Worm (Caenorhabditis elegans) whole organism, young adult: Measurements from ENCODE around the gene gcsh-1.

Source experiments
- B0019.2 ChIP-seq: fragments of 200-800 bp; sonication (Bioruptor generic); conservative IDR thresholded peaks from 2 replicates; pipeline ENCODE4 v1.3.6; 2022; ENCODE audit warnings: missing genetic modification reagents, missing genetic modification characterization, missing compliant biosample characterization
- C17E4.6 ChIP-seq: fragments of 200-800 bp; sonication (Bioruptor generic); IDR thresholded peaks from 2 replicates; pipeline ENCODE4 v1.3.6; 2022; ENCODE audit warnings: missing genetic modification reagents, missing genetic modification characterization, missing compliant biosample characterization
- F23B12.7 ChIP-seq: sonication (generic microtip); optimal IDR thresholded peaks from 2 replicates; lab custom pipeline; 2017; ENCODE audit warnings: missing genetic modification characterization, mild to moderate bottlenecking, missing compliant biosample characterization, antibody characterized with exemption, moderate library complexity; ENCODE audit not compliant: insufficient read depth
- F37B4.10 ChIP-seq: fragments of 200-800 bp; sonication (Bioruptor generic); IDR thresholded peaks from 2 replicates; pipeline ENCODE4 v1.3.6; 2022; ENCODE audit warnings: missing genetic modification characterization, missing compliant biosample characterization
- F39B2.1 ChIP-seq: fragments of 200-800 bp; sonication (Bioruptor generic); IDR thresholded peaks from 2 replicates; pipeline ENCODE4 v1.3.6; 2022; ENCODE audit warnings: missing genetic modification reagents, missing genetic modification characterization, missing compliant biosample characterization
- F55B11.4 ChIP-seq: sonication (generic microtip); optimal IDR thresholded peaks from 2 replicates; lab custom pipeline; 2016; ENCODE audit warnings: missing compliant biosample characterization, missing genetic modification characterization, borderline replicate concordance; ENCODE audit not compliant: insufficient read depth
- F57A8.1 ChIP-seq: fragments of 200-800 bp; sonication (Bioruptor generic); optimal IDR thresholded peaks from 2 replicates; lab custom pipeline; 2018; ENCODE audit warnings: mild to moderate bottlenecking, missing genetic modification characterization, moderate library complexity, missing compliant biosample characterization
- F57C9.4 ChIP-seq: sonication (generic microtip); optimal IDR thresholded peaks from 2 replicates; lab custom pipeline; 2017; ENCODE audit warnings: mild to moderate bottlenecking, missing genetic modification characterization, missing compliant biosample characterization
- K12H6.12 ChIP-seq: fragments of 200-800 bp; sonication (Bioruptor generic); optimal IDR thresholded peaks from 2 replicates; lab custom pipeline; 2018; ENCODE audit warnings: mild to moderate bottlenecking, missing genetic modification characterization, missing compliant biosample characterization
- T07F8.4 ChIP-seq: sonication (generic microtip); optimal IDR thresholded peaks from 2 replicates; lab custom pipeline; 2016; ENCODE audit warnings: mild to moderate bottlenecking, missing genetic modification characterization, moderate library complexity, missing compliant biosample characterization
- T26A5.8 ChIP-seq: sonication (generic microtip); optimal IDR thresholded peaks from 2 replicates; lab custom pipeline; 2016; ENCODE audit warnings: missing genetic modification characterization, missing compliant biosample characterization
- Y56A3A.18 ChIP-seq: fragments of 200-800 bp; sonication (Bioruptor generic); IDR thresholded peaks from 2 replicates; pipeline ENCODE4 v1.3.6; 2022; ENCODE audit warnings: missing genetic modification reagents, missing genetic modification characterization, missing compliant biosample characterization
- aptf-2 ChIP-seq: fragments of 200-800 bp; sonication (Bioruptor generic); conservative IDR thresholded peaks from 2 replicates; pipeline ENCODE4 v1.3.6; 2022; ENCODE audit warnings: missing genetic modification reagents, missing genetic modification characterization, missing compliant biosample characterization
- aptf-3 ChIP-seq: fragments of 200-800 bp; sonication (Bioruptor generic); IDR thresholded peaks from 2 replicates; pipeline ENCODE4 v1.3.6; 2022; ENCODE audit warnings: missing genetic modification characterization, missing compliant biosample characterization
- atf-7 ChIP-seq: sonication (generic microtip); optimal IDR thresholded peaks from 2 replicates; lab custom pipeline; 2017; ENCODE audit warnings: mild to moderate bottlenecking, missing genetic modification characterization, missing compliant biosample characterization
- athp-1 ChIP-seq: sonication (generic microtip); optimal IDR thresholded peaks from 2 replicates; lab custom pipeline; 2017; ENCODE audit warnings: mild to moderate bottlenecking, missing genetic modification characterization, missing compliant biosample characterization
- attf-6 ChIP-seq: fragments of 200-800 bp; sonication (Bioruptor generic); IDR thresholded peaks from 2 replicates; pipeline ENCODE4 v1.3.6; 2022; ENCODE audit warnings: missing genetic modification reagents, missing genetic modification characterization, missing compliant biosample characterization
- cebp-2 ChIP-seq: fragments of 200-800 bp; sonication (Bioruptor generic); IDR thresholded peaks from 2 replicates; pipeline ENCODE4 v1.3.6; 2022; ENCODE audit warnings: missing genetic modification characterization, missing compliant biosample characterization
- dpff-1 ChIP-seq: sonication (generic microtip); optimal IDR thresholded peaks from 2 replicates; lab custom pipeline; 2017; ENCODE audit warnings: mild to moderate bottlenecking, missing genetic modification characterization, missing compliant biosample characterization
- dpl-1 ChIP-seq: fragments of 150-350 bp; optimal IDR thresholded peaks from 2 replicates; lab custom pipeline; 2014; ENCODE audit warnings: missing biosample characterization, missing genetic modification reagents, missing genetic modification characterization
- egl-18 ChIP-seq: fragments of 200-800 bp; sonication (Bioruptor generic); IDR thresholded peaks from 2 replicates; pipeline ENCODE4 v1.3.6; 2022; ENCODE audit warnings: missing genetic modification reagents, missing genetic modification characterization, missing compliant biosample characterization
- fkh-3 ChIP-seq: sonication (generic microtip); optimal IDR thresholded peaks from 2 replicates; lab custom pipeline; 2016; ENCODE audit warnings: mild to moderate bottlenecking, missing genetic modification characterization, missing compliant biosample characterization
- hmg-20 ChIP-seq: fragments of 200-800 bp; sonication (Bioruptor generic); IDR thresholded peaks from 2 replicates; pipeline ENCODE4 v1.3.6; 2022; ENCODE audit warnings: missing genetic modification reagents, missing genetic modification characterization, missing compliant biosample characterization
- let-526 ChIP-seq: fragments of 200-800 bp; sonication (Bioruptor generic); IDR thresholded peaks from 2 replicates; pipeline ENCODE4 v1.3.6; 2022; ENCODE audit warnings: missing genetic modification reagents, missing genetic modification characterization, missing compliant biosample characterization
- lin-26 ChIP-seq: fragments of 200-800 bp; sonication (Bioruptor generic); IDR thresholded peaks from 2 replicates; pipeline ENCODE4 v1.3.6; 2022; ENCODE audit warnings: missing genetic modification reagents, missing genetic modification characterization, missing compliant biosample characterization
- lir-1 ChIP-seq: fragments of 200-800 bp; sonication (Bioruptor generic); conservative IDR thresholded peaks from 2 replicates; pipeline ENCODE4 v1.3.6; 2022; ENCODE audit warnings: missing genetic modification reagents, missing genetic modification characterization, missing compliant biosample characterization
- madf-3 ChIP-seq: fragments of 200-800 bp; sonication (Bioruptor generic); IDR thresholded peaks from 2 replicates; pipeline ENCODE4 v1.3.6; 2022; ENCODE audit warnings: missing genetic modification reagents, missing genetic modification characterization, missing compliant biosample characterization
- madf-6 ChIP-seq: fragments of 200-800 bp; sonication (Bioruptor generic); IDR thresholded peaks from 2 replicates; pipeline ENCODE4 v1.3.6; 2022; ENCODE audit warnings: missing genetic modification reagents, missing genetic modification characterization, missing compliant biosample characterization
- madf-8 ChIP-seq: fragments of 200-800 bp; sonication (Bioruptor generic); conservative IDR thresholded peaks from 2 replicates; pipeline ENCODE4 v1.3.6; 2022; ENCODE audit warnings: missing genetic modification reagents, missing genetic modification characterization, missing compliant biosample characterization
- mcd-1 ChIP-seq: fragments of 200-800 bp; sonication (Bioruptor generic); IDR thresholded peaks from 2 replicates; pipeline ENCODE4 v1.3.6; 2022; ENCODE audit warnings: missing genetic modification reagents, missing genetic modification characterization, missing compliant biosample characterization
- mel-28 ChIP-seq: sonication (generic microtip); optimal IDR thresholded peaks from 2 replicates; lab custom pipeline; 2016; ENCODE audit warnings: borderline replicate concordance, mild to moderate bottlenecking, missing genetic modification characterization, missing compliant biosample characterization
- mxl-1 ChIP-seq: sonication (generic microtip); optimal IDR thresholded peaks from 2 replicates; lab custom pipeline; 2016; ENCODE audit warnings: missing genetic modification characterization, missing compliant biosample characterization
- nfya-1 ChIP-seq: sonication (generic microtip); optimal IDR thresholded peaks from 2 replicates; lab custom pipeline; 2017; ENCODE audit warnings: antibody characterized with exemption, missing compliant biosample characterization, missing genetic modification characterization, borderline replicate concordance; ENCODE audit not compliant: insufficient read depth
- nfyb-1 ChIP-seq: fragments of 200-800 bp; sonication (Bioruptor generic); IDR thresholded peaks from 2 replicates; pipeline ENCODE4 v1.3.6; 2022; ENCODE audit warnings: missing genetic modification reagents, missing genetic modification characterization, missing compliant biosample characterization
- nhr-120 ChIP-seq: fragments of 200-800 bp; sonication (Bioruptor generic); IDR thresholded peaks from 2 replicates; pipeline ENCODE4 v1.3.6; 2022; ENCODE audit warnings: missing genetic modification characterization, missing compliant biosample characterization
- nhr-27 ChIP-seq: fragments of 200-800 bp; sonication (Bioruptor generic); optimal IDR thresholded peaks from 2 replicates; lab custom pipeline; 2018; ENCODE audit warnings: mild to moderate bottlenecking, missing genetic modification characterization, moderate library complexity, missing compliant biosample characterization
- rcor-1 ChIP-seq: fragments of 200-800 bp; sonication (Bioruptor generic); IDR thresholded peaks from 2 replicates; pipeline ENCODE4 v1.3.6; 2022; ENCODE audit warnings: missing genetic modification reagents, missing genetic modification characterization, missing compliant biosample characterization
- rec-8 ChIP-seq, 2 experiments: sonication (generic microtip); optimal IDR thresholded peaks; 2 replicates each; lab custom pipeline; 2016; ENCODE audit warnings: mild to moderate bottlenecking in 2 of 2, missing genetic modification characterization in 2 of 2, missing genetic modification reagents in 2 of 2, missing genotype in 2 of 2, missing biosample characterization in 1 of 2, missing compliant biosample characterization in 1 of 2, moderate library complexity in 1 of 2
- repo-1 ChIP-seq: sonication (generic microtip); optimal IDR thresholded peaks from 2 replicates; lab custom pipeline; 2017; ENCODE audit warnings: mild to moderate bottlenecking, missing genetic modification characterization, missing compliant biosample characterization
- rpc-1 ChIP-seq, 2 experiments: fragments of 150-350 bp in 1 of 2; sonication (generic microtip) in 1 of 2; optimal IDR thresholded peaks; 2 replicates each; lab custom pipeline; 2014 to 2018; ENCODE audit warnings: missing biosample characterization in 1 of 2, missing genetic modification characterization in 1 of 2, missing genetic modification reagents in 1 of 2, missing genotype in 1 of 2
- snpc-1.1 ChIP-seq: sonication (generic microtip); optimal IDR thresholded peaks from 2 replicates; lab custom pipeline; 2017; ENCODE audit warnings: missing genetic modification characterization, mild to moderate bottlenecking, missing compliant biosample characterization, antibody characterized with exemption, moderate library complexity, missing genotype, missing genetic modification reagents; ENCODE audit not compliant: insufficient read depth
- sptf-2 ChIP-seq: fragments of 200-800 bp; sonication (Bioruptor generic); optimal IDR thresholded peaks from 2 replicates; lab custom pipeline; 2018; ENCODE audit warnings: mild to moderate bottlenecking, missing genetic modification characterization, missing compliant biosample characterization
- unc-130 ChIP-seq: sonication (generic microtip); optimal IDR thresholded peaks from 2 replicates; lab custom pipeline; 2016; ENCODE audit warnings: missing genetic modification reagents, missing genetic modification characterization, missing compliant biosample characterization
- ztf-18 ChIP-seq: sonication (generic microtip); optimal IDR thresholded peaks from 2 replicates; lab custom pipeline; 2016; ENCODE audit warnings: missing genotype, mild to moderate bottlenecking, missing genetic modification characterization, missing compliant biosample characterization
- ztf-25 ChIP-seq: fragments of 200-800 bp; sonication (Bioruptor generic); IDR thresholded peaks from 2 replicates; pipeline ENCODE4 v1.3.6; 2022; ENCODE audit warnings: missing genetic modification reagents, missing genetic modification characterization, missing compliant biosample characterization
- ztf-26 ChIP-seq: sonication (generic microtip); optimal IDR thresholded peaks from 2 replicates; lab custom pipeline; 2017; ENCODE audit warnings: missing genetic modification characterization, missing compliant biosample characterization
- ztf-3 ChIP-seq: fragments of 200-800 bp; sonication (Bioruptor generic); optimal IDR thresholded peaks from 2 replicates; lab custom pipeline; 2018; ENCODE audit warnings: mild to moderate bottlenecking, missing genetic modification characterization, missing compliant biosample characterization

gcsh-1 gene

DNA sequence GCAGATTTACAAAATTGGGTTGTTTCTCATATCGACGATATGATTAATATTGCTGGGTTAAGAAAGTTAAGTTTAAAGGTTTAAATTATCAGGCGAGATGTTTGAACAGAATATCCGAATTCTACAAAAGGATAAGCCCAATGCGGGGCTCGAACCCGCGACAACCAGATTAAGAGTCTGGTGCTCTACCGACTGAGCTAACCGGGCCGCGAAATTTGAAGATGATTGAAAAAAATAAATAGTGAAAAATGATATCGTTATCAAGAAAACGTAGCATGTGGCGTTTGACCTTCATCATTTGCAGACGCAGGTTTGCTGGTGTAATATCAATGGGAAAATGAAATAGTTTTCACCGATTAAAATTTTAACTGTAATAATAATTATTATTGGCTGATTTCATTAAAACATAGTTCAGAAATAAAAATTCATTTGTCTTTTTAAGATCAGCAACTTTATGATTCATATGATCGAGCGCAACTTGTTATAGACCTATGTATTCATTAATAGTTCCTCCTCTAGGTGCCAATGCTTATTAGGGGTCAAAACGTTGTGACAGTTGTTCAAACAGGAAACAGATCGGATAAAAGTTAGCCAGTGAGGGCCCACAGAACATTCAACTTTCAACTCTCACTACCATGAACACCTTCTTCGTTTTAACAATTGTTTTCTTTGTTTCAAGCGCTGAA, 36.0 kb downstream of the gcsh-1 start, which contains the start of gene M163.11 (continued):
- TF ChIP-seq athp-1 (tag; lab: Kevin White, UChicago): peak; percentile 21
- peak; percentile 75 for TF ChIP-seq ztf-18 (tag; lab: Kevin White, UChicago)
- TF ChIP-seq T07F8.4 (tag; lab: Kevin White, UChicago): peak; percentile 58
- TF ChIP-seq nhr-27: peak; percentile 44
- no peak for TF ChIP-seq F57C9.4 (tag; lab: Kevin White, UChicago)
- 0 out of 2 replicates have a peak, but pooled peaks have one; percentile 55 for TF ChIP-seq aptf-3 (GFP tag; lab: Robert Waterston, UW)
- peak; percentile 66 for TF ChIP-seq rcor-1 (GFP tag; lab: Robert Waterston, UW)
- TF ChIP-seq ztf-26 (tag; lab: Kevin White, UChicago): peak; percentile 15
- TF ChIP-seq dpl-1: no peak
- TF ChIP-seq K12H6.12 (tag; lab: Kevin White, UChicago): no peak
- TF ChIP-seq F57A8.1 (GFP tag; lab: Kevin White, UChicago): no peak
- TF ChIP-seq ztf-3 (GFP tag; lab: Kevin White, UChicago): no peak
- peak; percentile 44; the same call in 1 of the 2 replicates for TF ChIP-seq madf-6 (GFP tag; lab: Robert Waterston, UW)
- no peak for TF ChIP-seq let-526 (GFP tag; lab: Robert Waterston, UW)
- no peak for TF ChIP-seq nhr-120 (GFP tag; lab: Robert Waterston, UW)
- TF ChIP-seq hmg-20 (GFP tag; lab: Robert Waterston, UW): peak; percentile 67; the same call in 1 of the 2 replicates
- TF ChIP-seq T26A5.8 (tag; lab: Kevin White, UChicago): no peak
- TF ChIP-seq F55B11.4 (tag; lab: Kevin White, UChicago): no peak
- TF ChIP-seq mel-28: no peak
- TF ChIP-seq B0019.2 (GFP tag; lab: Robert Waterston, UW): no peak
- TF ChIP-seq madf-8 (GFP tag; lab: Robert Waterston, UW): no peak
- peak; percentile 71 for TF ChIP-seq snpc-1.1 (tag; lab: Kevin White, UChicago)
- TF ChIP-seq nfyb-1 (GFP tag; lab: Robert Waterston, UW): peak; percentile 82
- peak; percentile 55 to 57 for TF ChIP-seq rec-8 (tag; optimal IDR thresholded peaks at IDR 0.05; lab: Kevin White, UChicago)
- TF ChIP-seq F23B12.7 (tag; lab: Kevin White, UChicago): peak; percentile 9
- peak; percentile 80; the same call in 1 of the 2 replicates for TF ChIP-seq madf-3
- TF ChIP-seq attf-6 (GFP tag; lab: Robert Waterston, UW): 0 out of 2 replicates have a peak, but pooled peaks have one; percentile 25
- peak; percentile 57 for TF ChIP-seq mxl-1 (tag; lab: Kevin White, UChicago)
- no peak for TF ChIP-seq F37B4.10
- no peak for TF ChIP-seq nfya-1 (tag; lab: Kevin White, UChicago)
- TF ChIP-seq aptf-2: no peak
- 0 out of 2 replicates have a peak, but pooled peaks have one; percentile 77 for TF ChIP-seq cebp-2
- TF ChIP-seq fkh-3 (tag; lab: Kevin White, UChicago): no peak
- TF ChIP-seq rpc-1 (optimal IDR thresholded peaks at IDR 0.05; lab: Kevin White, UChicago): peak; percentile 85
- peak; percentile 92 for TF ChIP-seq rpc-1 (tag; optimal IDR thresholded peaks at IDR 0.05; lab: Kevin White, UChicago)
- peak; percentile 65 for TF ChIP-seq Y56A3A.18
- TF ChIP-seq ztf-25 (GFP tag; lab: Robert Waterston, UW): no peak
- TF ChIP-seq C17E4.6: no peak
- TF ChIP-seq egl-18 (GFP tag; lab: Robert Waterston, UW): no peak
- TF ChIP-seq atf-7: no peak
- TF ChIP-seq lir-1: 0 out of 2 replicates have a peak, but pooled peaks have one; percentile 21
- TF ChIP-seq repo-1 (tag; lab: Kevin White, UChicago): peak; percentile 38
- TF ChIP-seq dpff-1 (tag; lab: Kevin White, UChicago): no peak
- TF ChIP-seq unc-130 (GFP tag; lab: Kevin White, UChicago): no peak
- TF ChIP-seq lin-26 (GFP tag; lab: Robert Waterston, UW): peak; percentile 96
- no peak for TF ChIP-seq F39B2.1 (GFP tag; lab: Robert Waterston, UW)
- TF ChIP-seq mcd-1 (GFP tag; lab: Robert Waterston, UW): no peak
- no peak for TF ChIP-seq sptf-2
